Worm (Caenorhabditis elegans) whole organism, mixed stage, embryonic: ENCODE measurements around the gene T28D6.7.
A peak's percentile ranks its signal among the peaks of the same experiment; 100 is the strongest.

Experiments
- bed-3 ChIP-seq: fragments of 200-800 bp; sonication (Bioruptor generic); optimal IDR thresholded peaks from 3 replicates; lab custom pipeline; 2018; ENCODE audit warnings: mild to moderate bottlenecking, missing genetic modification characterization, moderate library complexity, missing compliant biosample characterization
- blmp-1 ChIP-seq: fragments of 150-350 bp; optimal IDR thresholded peaks from 2 replicates; lab custom pipeline; 2014; ENCODE audit warnings: missing biosample characterization, missing genetic modification characterization
- ceh-39 ChIP-seq: fragments of 150-350 bp; optimal IDR thresholded peaks from 2 replicates; lab custom pipeline; 2014; ENCODE audit warnings: missing biosample characterization, missing genetic modification characterization
- ceh-43 ChIP-seq: fragments of 200-800 bp; sonication (Bioruptor generic); optimal IDR thresholded peaks from 2 replicates; lab custom pipeline; 2018; ENCODE audit warnings: mild to moderate bottlenecking, missing genetic modification characterization, moderate library complexity, missing compliant biosample characterization
- ceh-83 ChIP-seq: fragments of 200-800 bp; sonication (Bioruptor generic); optimal IDR thresholded peaks from 2 replicates; lab custom pipeline; 2018; ENCODE audit warnings: mild to moderate bottlenecking, missing genetic modification characterization, missing compliant biosample characterization
- ces-1 ChIP-seq: fragments of 150-350 bp; optimal IDR thresholded peaks from 2 replicates; lab custom pipeline; 2014; ENCODE audit warnings: missing biosample characterization, missing genetic modification reagents, missing genetic modification characterization
- cnd-1 ChIP-seq: fragments of 200-800 bp; sonication (Bioruptor generic); optimal IDR thresholded peaks from 2 replicates; lab custom pipeline; 2018; ENCODE audit warnings: mild to moderate bottlenecking, missing genetic modification characterization, missing compliant biosample characterization
- drap-1 ChIP-seq: fragments of 200-800 bp; sonication (Bioruptor generic); optimal IDR thresholded peaks from 3 replicates; lab custom pipeline; 2018; ENCODE audit warnings: mild to moderate bottlenecking, missing genetic modification characterization, missing compliant biosample characterization
- elt-1 ChIP-seq: sonication (generic microtip); optimal IDR thresholded peaks from 2 replicates; lab custom pipeline; 2017; ENCODE audit warnings: missing genetic modification characterization, mild to moderate bottlenecking, missing compliant biosample characterization, antibody characterized with exemption, moderate library complexity, borderline replicate concordance; ENCODE audit not compliant: insufficient read depth
- elt-3 ChIP-seq: fragments of 150-350 bp; optimal IDR thresholded peaks from 2 replicates; lab custom pipeline; 2014; ENCODE audit warnings: missing biosample characterization, missing genetic modification characterization
- flh-1 ChIP-seq: fragments of 200-800 bp; sonication (Bioruptor generic); optimal IDR thresholded peaks from 2 replicates; lab custom pipeline; 2018; ENCODE audit warnings: mild to moderate bottlenecking, missing genetic modification characterization, moderate library complexity, missing compliant biosample characterization
- ham-2 ChIP-seq: fragments of 200-800 bp; sonication (Bioruptor generic); optimal IDR thresholded peaks from 2 replicates; lab custom pipeline; 2018; ENCODE audit warnings: mild to moderate bottlenecking, missing genetic modification characterization, missing compliant biosample characterization
- hlh-1 ChIP-seq: fragments of 150-350 bp; optimal IDR thresholded peaks from 2 replicates; lab custom pipeline; 2014; ENCODE audit warnings: missing biosample characterization, missing genetic modification reagents, missing genetic modification characterization
- lin-13 ChIP-seq: fragments of 150-350 bp; optimal IDR thresholded peaks from 2 replicates; lab custom pipeline; 2014; ENCODE audit warnings: missing biosample characterization, missing genetic modification characterization
- mab-5 ChIP-seq: fragments of 150-350 bp; optimal IDR thresholded peaks from 2 replicates; lab custom pipeline; 2014; ENCODE audit warnings: missing biosample characterization, missing genetic modification characterization
- mep-1 ChIP-seq: fragments of 150-350 bp; optimal IDR thresholded peaks from 2 replicates; lab custom pipeline; 2017; ENCODE audit warnings: missing biosample characterization, missing genetic modification reagents, missing genetic modification characterization, inconsistent platforms
- mls-2 ChIP-seq: sonication (generic microtip); optimal IDR thresholded peaks from 2 replicates; lab custom pipeline; 2016; ENCODE audit warnings: mild to moderate bottlenecking, missing genetic modification characterization, moderate library complexity, missing compliant biosample characterization
- nhr-12 ChIP-seq: fragments of 150-350 bp; optimal IDR thresholded peaks from 2 replicates; lab custom pipeline; 2014; ENCODE audit warnings: missing biosample characterization, missing genetic modification characterization
- nhr-2 ChIP-seq: fragments of 150-350 bp; optimal IDR thresholded peaks from 2 replicates; lab custom pipeline; 2014; ENCODE audit warnings: missing biosample characterization, missing genetic modification characterization
- nhr-237 ChIP-seq: fragments of 150-350 bp; optimal IDR thresholded peaks from 2 replicates; lab custom pipeline; 2014; ENCODE audit warnings: missing biosample characterization, missing genetic modification characterization
- nhr-28 ChIP-seq: fragments of 150-350 bp; optimal IDR thresholded peaks from 2 replicates; lab custom pipeline; 2014; ENCODE audit warnings: missing biosample characterization, missing genetic modification characterization
- nhr-76 ChIP-seq: sonication (generic microtip); optimal IDR thresholded peaks from 2 replicates; lab custom pipeline; 2017; ENCODE audit warnings: missing biosample characterization, missing genetic modification characterization
- pha-4 ChIP-seq: fragments of 150-350 bp; optimal IDR thresholded peaks from 2 replicates; lab custom pipeline; 2018; ENCODE audit warnings: missing biosample characterization, missing genetic modification reagents, missing genetic modification characterization
- sem-2 ChIP-seq: fragments of 200-800 bp; sonication (Bioruptor generic); optimal IDR thresholded peaks from 2 replicates; lab custom pipeline; 2018; ENCODE audit warnings: mild to moderate bottlenecking, missing genetic modification characterization, missing compliant biosample characterization
- snpc-4 ChIP-seq: fragments of 150-350 bp; optimal IDR thresholded peaks from 2 replicates; lab custom pipeline; 2014; ENCODE audit warnings: missing biosample characterization, missing genetic modification characterization
- sptf-1 ChIP-seq: sonication (generic microtip); optimal IDR thresholded peaks from 2 replicates; lab custom pipeline; 2017; ENCODE audit warnings: mild to moderate bottlenecking, missing genetic modification characterization, moderate library complexity, missing compliant biosample characterization
- tbx-8 ChIP-seq: fragments of 200-800 bp; sonication (Bioruptor generic); optimal IDR thresholded peaks from 2 replicates; lab custom pipeline; 2018; ENCODE audit warnings: mild to moderate bottlenecking, missing genetic modification characterization, moderate library complexity, missing compliant biosample characterization
- unc-120 ChIP-seq: sonication (generic microtip); optimal IDR thresholded peaks from 2 replicates; lab custom pipeline; 2017; ENCODE audit warnings: missing genetic modification characterization, missing compliant biosample characterization; ENCODE audit not compliant: poor library complexity, severe bottlenecking
- ztf-11 ChIP-seq: fragments of 150-350 bp; optimal IDR thresholded peaks from 2 replicates; lab custom pipeline; 2014; ENCODE audit warnings: missing biosample characterization, missing genetic modification characterization

T28D6.7 gene

DNA sequence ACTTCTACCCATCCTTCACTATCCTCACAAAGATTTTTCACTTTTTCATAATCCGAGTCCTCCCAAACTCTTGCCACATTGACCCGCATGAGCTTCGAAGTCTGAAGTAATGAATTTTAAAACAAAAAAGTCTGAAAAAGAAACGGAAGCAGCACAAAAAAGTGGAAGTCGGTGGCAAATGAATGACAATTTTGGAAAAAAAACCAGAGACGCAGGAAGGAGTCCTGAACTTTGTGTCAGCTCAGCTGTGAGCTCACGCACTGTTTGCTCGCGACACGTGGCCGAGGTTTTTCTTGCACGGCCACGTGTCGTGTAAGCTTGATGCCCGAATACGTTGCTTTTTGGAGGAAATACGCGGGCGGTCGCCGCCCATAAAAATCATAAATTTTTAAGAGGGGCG, at the start of gene T28D6.7:
Gene T28D6.7, minus strand, starts transcription at position 101 of the 400 bp plus-strand sequence.
- TF ChIP-seq mls-2 (tag; lab: Kevin White, UChicago): no peak
- TF ChIP-seq mab-5: no peak
- TF ChIP-seq sptf-1 (tag; lab: Kevin White, UChicago): no peak
- no peak for TF ChIP-seq nhr-12 (tag; lab: Kevin White, UChicago)
- no peak for TF ChIP-seq ces-1
- no peak for TF ChIP-seq sem-2 (GFP tag; lab: Kevin White, UChicago)
- TF ChIP-seq ztf-11: no peak
- no peak for TF ChIP-seq snpc-4 (tag; lab: Kevin White, UChicago)

DNA sequence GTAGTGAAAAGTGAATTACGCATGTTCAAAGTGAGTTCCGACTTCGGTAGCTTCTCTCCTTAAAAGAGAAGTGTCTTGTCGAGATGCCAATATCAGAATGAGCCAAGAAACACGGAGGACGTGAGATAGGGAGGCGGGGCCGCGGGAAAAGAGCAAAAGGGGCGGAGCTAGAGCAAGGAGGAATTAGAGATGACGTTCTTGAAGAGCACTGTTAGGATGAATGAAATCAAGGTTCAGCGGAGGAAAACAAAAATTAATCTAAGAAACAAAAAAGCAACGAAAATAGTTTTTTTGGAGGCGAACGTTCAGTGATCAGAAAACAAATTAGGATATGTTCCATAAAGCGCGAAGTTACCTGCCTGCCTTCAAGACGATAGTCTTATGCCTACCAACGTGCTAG, 46.9 kb upstream of the T28D6.7 start, which contains the start of gene nlp-21:
Gene nlp-21, minus strand, starts transcription at position 101 of the 400 bp plus-strand sequence.
- TF ChIP-seq elt-3 (no peak), blmp-1 (tag; lab: Kevin White, UChicago) (no peak), drap-1 (GFP tag; lab: Kevin White, UChicago) (no peak), mab-5 (no peak), lin-13 (no peak), ham-2 (GFP tag; lab: Kevin White, UChicago) (no peak), nhr-76 (tag; lab: Kevin White, UChicago) (no peak), mls-2 (tag; lab: Kevin White, UChicago) (no peak)

DNA sequence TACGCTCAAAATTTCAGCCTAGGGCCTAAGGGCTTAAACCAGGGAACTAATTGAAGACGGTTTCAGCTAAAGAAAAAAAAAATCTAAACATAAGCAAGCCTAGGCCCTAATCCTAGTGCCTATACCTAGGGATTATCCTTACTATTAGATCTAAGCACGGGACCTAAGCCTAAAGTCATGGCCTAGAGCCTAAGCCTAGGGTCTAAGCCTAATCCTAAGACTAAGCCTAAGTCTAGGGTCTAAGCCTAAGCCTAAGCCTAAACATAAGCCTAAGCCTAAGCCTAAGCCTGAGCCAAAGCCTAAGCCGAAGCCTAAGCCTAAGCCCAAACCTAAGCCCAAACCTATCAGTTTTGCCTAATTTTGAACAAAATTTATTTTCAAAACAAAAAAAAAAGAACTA, 46.5 kb upstream of the T28D6.7 start:
- TF ChIP-seq lin-13 (no peak), pha-4 (tag; lab: Kevin White, UChicago) (no peak), ztf-11 (no peak), nhr-2 (no peak), sptf-1 (tag; lab: Kevin White, UChicago) (no peak), elt-1 (tag; lab: Kevin White, UChicago) (no peak), ceh-83 (GFP tag; lab: Kevin White, UChicago) (no peak), ceh-39 (tag; lab: Kevin White, UChicago) (no peak), ceh-43 (GFP tag; lab: Kevin White, UChicago) (no peak), hlh-1 (no peak), nhr-28 (tag; lab: Kevin White, UChicago) (no peak)
- TF ChIP-seq, all 35 proteins: peak for 0

DNA sequence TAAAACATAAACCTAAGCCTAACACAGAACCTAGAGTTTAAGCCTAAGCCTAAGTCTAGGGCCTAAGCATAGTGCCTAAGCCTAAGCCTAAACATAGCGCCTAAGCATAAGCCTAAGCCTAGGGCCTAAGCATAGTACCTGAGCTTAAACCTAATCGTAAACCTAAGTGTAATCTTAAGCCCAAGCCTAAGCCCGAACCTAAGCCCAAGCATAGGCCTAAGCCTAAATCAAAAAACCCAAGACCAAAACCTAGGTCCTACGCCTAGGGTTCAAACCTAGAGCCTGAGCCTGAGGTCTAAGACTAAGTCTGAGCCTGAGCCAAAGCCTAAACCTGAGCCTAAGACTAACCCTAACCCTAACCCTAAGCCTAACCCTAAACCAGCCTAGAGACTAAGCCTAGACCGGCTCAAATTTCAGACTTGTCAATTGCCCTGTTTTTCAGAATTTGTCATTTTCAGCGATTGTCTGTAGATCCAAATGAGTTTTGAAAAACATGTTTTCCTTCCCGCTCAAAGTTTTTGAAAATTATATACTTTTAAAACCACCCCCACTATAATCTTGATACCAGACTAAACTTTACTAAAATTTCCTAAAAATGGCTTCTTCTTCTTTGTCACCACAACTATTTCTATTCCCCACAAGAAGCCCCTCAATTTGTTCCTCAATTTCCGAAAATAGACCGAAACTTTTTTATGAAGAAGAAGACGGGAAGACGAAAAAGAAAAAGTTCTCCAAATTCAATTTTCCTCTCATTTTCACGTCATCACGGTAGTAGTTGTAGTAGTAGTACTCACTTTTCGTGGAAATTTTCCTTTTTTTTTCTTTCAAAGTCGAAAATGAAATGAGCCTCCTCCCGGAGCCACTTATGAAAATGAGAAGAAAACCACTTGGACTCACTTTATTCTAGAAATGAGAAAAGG, 45.6 kb upstream of the T28D6.7 start:
- TF ChIP-seq nhr-76 (tag; lab: Kevin White, UChicago): no peak
- TF ChIP-seq ces-1: peak; percentile 65
- TF ChIP-seq, all 35 proteins: peak for 1

DNA sequence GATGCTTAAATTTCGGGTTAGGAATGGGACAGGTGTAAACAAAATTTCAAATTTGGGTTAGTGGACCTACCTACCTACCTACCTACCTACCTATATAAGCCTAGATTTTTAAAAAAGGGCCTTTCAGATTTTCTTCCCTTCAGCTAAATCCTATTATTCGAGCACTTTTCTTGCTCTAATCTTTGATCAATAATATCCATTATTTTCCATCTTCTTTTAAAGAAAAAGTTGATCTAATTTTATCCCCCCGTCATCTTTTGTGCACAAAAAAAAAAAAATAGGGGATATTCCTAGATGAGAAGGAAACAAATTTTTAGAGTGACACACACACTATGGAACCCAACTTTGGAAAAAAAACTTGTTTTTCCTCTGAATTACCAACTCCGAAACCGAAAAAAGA, 44.5 kb upstream of the T28D6.7 start:
- TF ChIP-seq ces-1: peak; percentile 55
- no peak for TF ChIP-seq mep-1 (tag; lab: Kevin White, UChicago)

DNA sequence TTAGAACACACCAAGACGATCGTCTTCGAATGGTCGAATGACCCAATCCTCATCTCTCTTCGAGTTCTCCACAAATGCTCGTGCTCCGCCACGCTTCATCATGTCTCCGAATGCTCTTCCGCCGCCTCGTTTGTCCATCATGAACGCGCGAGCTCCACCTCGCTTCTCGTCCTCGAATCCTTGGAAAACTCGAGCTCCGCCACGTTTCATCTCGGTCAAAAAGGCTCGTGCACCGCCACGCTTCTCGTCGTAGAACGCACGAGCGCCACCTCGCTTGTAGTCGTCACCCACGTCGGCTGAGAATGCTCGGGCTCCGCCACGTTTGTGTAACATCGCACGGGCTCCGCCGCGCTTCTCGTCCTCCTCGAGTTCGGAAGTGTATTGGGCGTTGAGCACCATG, 43.1 kb upstream of the T28D6.7 start:
- TF ChIP-seq bed-3 (GFP tag; lab: Kevin White, UChicago) (no peak), sptf-1 (tag; lab: Kevin White, UChicago) (no peak), ceh-83 (GFP tag; lab: Kevin White, UChicago) (no peak), cnd-1 (tag; lab: Kevin White, UChicago) (no peak), snpc-4 (tag; lab: Kevin White, UChicago) (no peak), tbx-8 (GFP tag; lab: Kevin White, UChicago) (no peak), nhr-237 (no peak), ceh-43 (GFP tag; lab: Kevin White, UChicago) (no peak), unc-120 (tag; lab: Kevin White, UChicago) (no peak), flh-1 (no peak)
